Worm (Caenorhabditis elegans) whole organism, L2 larva: ENCODE data around the gene lbp-1.

Experiments used
- R02D3.7 ChIP-seq: fragments of 150-350 bp; optimal IDR thresholded peaks from 2 replicates; lab custom pipeline; 2014; ENCODE audit warnings: missing biosample characterization, missing genetic modification characterization
- ama-1 ChIP-seq: fragments of 150-350 bp; optimal IDR thresholded peaks from 2 replicates; lab custom pipeline; 2018; ENCODE audit warnings: inconsistent platforms
- blmp-1 ChIP-seq: sonication (generic microtip); optimal IDR thresholded peaks from 2 replicates; lab custom pipeline; 2017; ENCODE audit warnings: missing genetic modification characterization, mild to moderate bottlenecking, missing compliant biosample characterization, antibody characterized with exemption, moderate library complexity; ENCODE audit not compliant: insufficient read depth
- ceh-82 ChIP-seq: fragments of 150-350 bp; optimal IDR thresholded peaks from 2 replicates; lab custom pipeline; 2014; ENCODE audit warnings: missing biosample characterization, missing genetic modification characterization
- fos-1 ChIP-seq: fragments of 150-350 bp; optimal IDR thresholded peaks from 2 replicates; lab custom pipeline; 2014; ENCODE audit warnings: missing biosample characterization, missing genetic modification characterization
- lin-13 ChIP-seq: fragments of 150-350 bp; optimal IDR thresholded peaks from 2 replicates; lab custom pipeline; 2014; ENCODE audit warnings: missing biosample characterization, missing genetic modification reagents, missing genetic modification characterization
- nhr-12 ChIP-seq: fragments of 150-350 bp; optimal IDR thresholded peaks from 2 replicates; lab custom pipeline; 2014; ENCODE audit warnings: missing biosample characterization, missing genetic modification characterization
- ztf-11 ChIP-seq: sonication (generic microtip); optimal IDR thresholded peaks from 2 replicates; lab custom pipeline; 2017; ENCODE audit warnings: missing biosample characterization, missing genetic modification characterization

DNA sequence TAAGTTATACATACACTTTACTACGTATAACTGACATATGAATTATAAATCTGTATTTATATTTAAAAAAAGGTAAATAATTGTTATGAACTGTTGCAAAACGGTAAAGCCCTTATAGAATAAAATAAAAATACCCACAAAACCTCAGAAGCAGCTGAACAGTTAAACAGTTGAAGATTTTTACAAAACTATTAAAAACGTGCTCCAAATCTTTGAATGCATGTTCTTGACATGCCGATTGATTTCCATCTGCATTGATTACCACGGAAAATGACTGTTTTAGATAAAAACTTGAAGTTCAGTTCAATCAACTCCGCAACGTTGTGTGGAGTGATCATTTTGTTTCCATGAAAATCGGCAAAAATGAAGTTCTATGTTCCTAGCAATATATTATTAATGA, 45.1 kb downstream of the lbp-1 start, which contains the start of gene F11D5.7:
- TF ChIP-seq fos-1 (no peak), ceh-82 (no peak), ama-1 (lab: Kevin White, UChicago) (no peak), R02D3.7 (tag; lab: Kevin White, UChicago) (no peak), lin-13 (GFP tag; lab: Kevin White, UChicago) (no peak), nhr-12 (tag; lab: Kevin White, UChicago) (no peak), ztf-11 (tag; lab: Kevin White, UChicago) (no peak), blmp-1 (no peak)
